Worm (Caenorhabditis elegans): ENCODE data around the gene bir-1.

- TF ChIP-seq fos-1 (tag; optimal IDR thresholded peaks at IDR 0.05) (no peak), daf-12 (tag; optimal IDR thresholded peaks at IDR 0.05) (no peak)
These were observed 4.2 kb downstream of the bir-1 start for ce11 chrV:11648435-11648834.

Data from whole organism, L4 larva.